Fruit fly (Drosophila melanogaster): ENCODE results near the gene Faf2.

Faf2 gene

DNA sequence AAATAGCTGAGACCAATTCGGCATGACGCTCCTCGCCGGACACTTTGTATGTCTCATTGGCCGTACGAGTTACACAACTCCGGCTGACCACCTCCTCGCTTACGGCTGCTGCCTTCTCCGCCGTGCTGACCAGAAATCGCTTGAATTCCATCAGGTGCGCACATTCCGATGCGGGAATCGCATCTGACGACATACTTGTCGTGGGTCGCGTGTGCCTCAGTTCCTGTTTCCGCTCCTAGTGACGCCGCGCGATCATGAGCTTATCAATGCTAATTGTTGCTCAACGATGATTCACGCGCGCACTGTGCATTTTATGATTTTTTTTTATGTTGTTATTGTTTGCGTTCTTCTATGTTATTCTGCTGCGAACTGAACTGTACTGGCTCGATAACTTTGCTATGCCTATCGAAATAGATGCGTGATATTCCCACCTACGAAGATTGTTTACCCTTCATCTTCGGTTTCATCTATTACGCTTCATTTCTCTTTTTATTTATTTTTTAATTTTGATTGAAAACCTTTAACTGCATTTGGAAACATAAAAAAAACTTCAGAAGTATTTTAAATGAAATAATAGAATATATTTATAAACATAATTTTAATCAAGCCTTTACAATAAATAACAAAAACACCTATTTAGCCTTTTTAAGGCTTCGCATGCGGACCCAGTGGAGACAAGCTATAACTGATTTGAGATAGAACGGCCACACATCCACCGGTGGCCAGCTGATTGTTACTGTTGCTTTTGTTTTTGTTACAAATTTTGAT is 5.6 kb downstream of the Faf2 start, which contains the start of the genes CG10376 and CG10343:
Gene CG10376, minus strand, starts transcription at position 385 of the 768 bp plus-strand sequence.
Gene CG10343, plus strand, starts transcription at position 753 of the 768 bp plus-strand sequence.
- TF ChIP-seq CG8301 (tag; optimal IDR thresholded peaks at IDR 0.05) (peak; percentile 73), Snoo (tag; optimal IDR thresholded peaks at IDR 0.05) (peak; percentile 81), CG14655 (GFP tag; optimal IDR thresholded peaks at IDR 0.05) (peak; percentile 89), Ets98B (GFP tag; IDR thresholded peaks at IDR 0.05) (peak; percentile 71; the same call in 1 of the 2 replicates), CG4496 (GFP tag; IDR thresholded peaks at IDR 0.05) (peak; percentile 78; the same call in 2 of the 3 replicates), CG34367 (tag; optimal IDR thresholded peaks at IDR 0.05) (peak; percentile 75), CG13204 (GFP tag; optimal IDR thresholded peaks at IDR 0.05) (no peak), Pif1A (GFP tag; optimal IDR thresholded peaks at IDR 0.05) (no peak), CG12605 (GFP tag; IDR thresholded peaks at IDR 0.05) (peak; percentile 54; the same call in 1 of the 2 replicates), gl (tag; optimal IDR thresholded peaks at IDR 0.05) (no peak), CG8159 (tag; optimal IDR thresholded peaks at IDR 0.05) (peak; percentile 91), D1 (tag; optimal IDR thresholded peaks at IDR 0.05) (no peak), CG10348 (GFP tag; IDR thresholded peaks at IDR 0.05) (peak; percentile 97), EcR (GFP tag; optimal IDR thresholded peaks at IDR 0.05) (peak; percentile 2), Pif1B (GFP tag; optimal IDR thresholded peaks at IDR 0.05) (no peak), fd96Ca (GFP tag; IDR thresholded peaks at IDR 0.05) (peak; percentile 60; the same call in 1 of the 3 replicates), rn (GFP tag; IDR thresholded peaks at IDR 0.05) (peak; percentile 69), CG17806 (tag; optimal IDR thresholded peaks at IDR 0.05) (peak; percentile 86), CG9948 (tag; optimal IDR thresholded peaks at IDR 0.05) (peak; percentile 89), CG15710 (tag; optimal IDR thresholded peaks at IDR 0.05) (peak; percentile 91), CG32121 (GFP tag; IDR thresholded peaks at IDR 0.05) (peak; percentile 80)

DNA sequence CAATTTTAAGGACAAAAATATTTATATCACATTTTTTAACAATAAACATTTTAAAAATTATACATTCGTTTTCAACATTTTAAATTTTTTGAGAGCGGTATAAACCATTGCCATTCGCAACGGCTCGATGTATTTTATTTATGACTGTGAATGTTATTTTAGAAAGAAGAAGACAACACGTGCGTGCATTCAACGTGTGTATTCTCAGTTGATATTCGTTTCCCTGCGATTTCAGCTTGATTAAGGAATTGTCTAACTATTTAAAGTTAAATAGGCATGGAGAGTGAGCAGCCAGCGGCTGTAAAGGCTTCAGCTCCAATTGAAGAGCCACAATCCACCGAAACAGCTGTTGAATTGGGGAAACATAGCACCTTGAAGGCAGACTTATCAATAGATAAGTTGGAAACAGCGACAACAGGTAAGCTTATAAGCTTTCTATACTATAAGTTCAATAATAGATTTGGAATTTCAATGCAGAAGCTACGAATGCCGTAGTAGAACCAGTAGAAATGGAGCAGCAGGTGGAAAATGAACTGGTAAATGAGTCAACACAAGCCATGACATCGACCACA is 9.8 kb downstream of the Faf2 start, which contains the start of gene CG10341:
Gene CG10341, plus strand, starts transcription at position 156 of the 572 bp plus-strand sequence.
- TF ChIP-seq CG12605 (GFP tag; IDR thresholded peaks at IDR 0.05): no peak
- no peak for TF ChIP-seq D1 (tag; optimal IDR thresholded peaks at IDR 0.05)
- TF ChIP-seq CG32121 (GFP tag; IDR thresholded peaks at IDR 0.05): no peak
- TF ChIP-seq Pif1B (GFP tag; optimal IDR thresholded peaks at IDR 0.05): no peak
- TF ChIP-seq Snoo (tag; optimal IDR thresholded peaks at IDR 0.05): no peak
- no peak for TF ChIP-seq fd96Ca (GFP tag; IDR thresholded peaks at IDR 0.05)
- no peak for TF ChIP-seq Pif1A (GFP tag; optimal IDR thresholded peaks at IDR 0.05)
- TF ChIP-seq rn (GFP tag; IDR thresholded peaks at IDR 0.05): no peak
- TF ChIP-seq CG13204 (GFP tag; optimal IDR thresholded peaks at IDR 0.05): no peak
- no peak for TF ChIP-seq CG10348 (GFP tag; IDR thresholded peaks at IDR 0.05)
- no peak for TF ChIP-seq CG17806 (tag; optimal IDR thresholded peaks at IDR 0.05)
- TF ChIP-seq CG15710 (tag; optimal IDR thresholded peaks at IDR 0.05): no peak

DNA sequence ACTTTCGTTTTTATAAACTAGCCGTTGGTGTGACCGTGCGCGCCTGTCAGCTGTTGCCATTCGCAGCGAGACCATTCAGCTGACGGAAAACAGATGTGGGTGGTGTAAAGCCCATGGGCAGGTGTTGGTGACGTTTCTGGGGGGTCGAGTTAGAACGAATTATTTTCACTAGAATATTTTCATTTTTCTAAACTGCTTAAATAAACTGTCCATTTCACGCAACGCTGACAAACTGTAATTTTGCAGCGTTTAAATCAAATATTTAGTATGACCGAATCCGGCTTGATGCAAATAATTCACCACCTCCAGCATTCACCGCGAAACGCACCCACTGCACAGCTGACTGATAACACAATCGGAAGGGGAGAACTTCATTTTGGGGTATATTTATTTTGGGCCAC is 13.1 kb downstream of the Faf2 start, which contains the start of the genes CG10383 and CG10338:
Gene CG10383, minus strand, starts transcription at position 199 of the 401 bp plus-strand sequence.
Gene CG10338, plus strand, starts transcription at position 261 of the 401 bp plus-strand sequence.
- TF ChIP-seq D1 (tag; optimal IDR thresholded peaks at IDR 0.05) (no peak), Pif1A (GFP tag; optimal IDR thresholded peaks at IDR 0.05) (no peak), CG4496 (GFP tag; IDR thresholded peaks at IDR 0.05) (peak; percentile 95), rn (GFP tag; IDR thresholded peaks at IDR 0.05) (peak; percentile 80), gl (tag; optimal IDR thresholded peaks at IDR 0.05) (peak; percentile 23), CG15710 (tag; optimal IDR thresholded peaks at IDR 0.05) (peak; percentile 61), Pif1B (GFP tag; optimal IDR thresholded peaks at IDR 0.05) (peak; percentile 80), CG34367 (tag; optimal IDR thresholded peaks at IDR 0.05) (peak; percentile 73), CG12605 (GFP tag; IDR thresholded peaks at IDR 0.05) (peak; percentile 75), CG9948 (tag; optimal IDR thresholded peaks at IDR 0.05) (peak; percentile 70), Snoo (tag; optimal IDR thresholded peaks at IDR 0.05) (peak; percentile 79), CG13204 (GFP tag; optimal IDR thresholded peaks at IDR 0.05) (no peak), CG17806 (tag; optimal IDR thresholded peaks at IDR 0.05) (peak; percentile 72), CG8301 (tag; optimal IDR thresholded peaks at IDR 0.05) (peak; percentile 77), CG14655 (GFP tag; optimal IDR thresholded peaks at IDR 0.05) (peak; percentile 72), CG8159 (tag; optimal IDR thresholded peaks at IDR 0.05) (peak; percentile 71), fd96Ca (GFP tag; IDR thresholded peaks at IDR 0.05) (peak; percentile 94), Ets98B (GFP tag; IDR thresholded peaks at IDR 0.05) (peak; percentile 94), CG10348 (GFP tag; IDR thresholded peaks at IDR 0.05) (peak; percentile 89), EcR (GFP tag; optimal IDR thresholded peaks at IDR 0.05) (peak; percentile 10), CG32121 (GFP tag; IDR thresholded peaks at IDR 0.05) (peak; percentile 87)

DNA sequence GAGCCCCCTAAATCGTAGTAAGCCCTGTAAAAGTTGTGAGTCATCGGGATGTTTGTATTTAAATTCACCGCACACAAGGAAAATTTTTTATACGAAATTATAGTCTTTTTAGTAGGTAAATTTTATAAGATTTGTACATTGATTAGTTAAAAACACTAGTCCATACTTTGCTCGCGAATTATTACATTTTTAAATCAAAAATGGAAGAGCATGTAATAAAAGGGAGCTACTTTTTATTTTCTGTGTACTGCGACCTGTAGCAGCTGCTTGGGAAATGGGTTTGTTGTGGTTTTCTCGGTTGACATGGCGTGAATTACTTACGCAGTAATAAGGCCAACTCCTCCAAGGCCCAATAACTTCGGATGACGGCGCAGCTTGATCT is 13.8 kb downstream of the Faf2 start:
- peak; percentile 10 for TF ChIP-seq CG14655 (GFP tag; optimal IDR thresholded peaks at IDR 0.05)
- no peak for TF ChIP-seq EcR (GFP tag; optimal IDR thresholded peaks at IDR 0.05)
- no peak for TF ChIP-seq CG10348 (GFP tag; IDR thresholded peaks at IDR 0.05)
- peak; percentile 74 for TF ChIP-seq CG4496 (GFP tag; IDR thresholded peaks at IDR 0.05)
- no peak for TF ChIP-seq D1 (tag; optimal IDR thresholded peaks at IDR 0.05)
- peak; percentile 39 for TF ChIP-seq Ets98B (GFP tag; IDR thresholded peaks at IDR 0.05)
- TF ChIP-seq CG17806 (tag; optimal IDR thresholded peaks at IDR 0.05): peak; percentile 46
- TF ChIP-seq CG8301 (tag; optimal IDR thresholded peaks at IDR 0.05): peak; percentile 30
- peak; percentile 48 for TF ChIP-seq CG15710 (tag; optimal IDR thresholded peaks at IDR 0.05)
- TF ChIP-seq fd96Ca (GFP tag; IDR thresholded peaks at IDR 0.05): peak; percentile 61; the same call in 1 of the 3 replicates
- no peak for TF ChIP-seq CG13204 (GFP tag; optimal IDR thresholded peaks at IDR 0.05)
- peak; percentile 37 for TF ChIP-seq CG9948 (tag; optimal IDR thresholded peaks at IDR 0.05)
- TF ChIP-seq CG12605 (GFP tag; IDR thresholded peaks at IDR 0.05): peak; percentile 54
- peak; percentile 14 for TF ChIP-seq CG8159 (tag; optimal IDR thresholded peaks at IDR 0.05)
- TF ChIP-seq CG34367 (tag; optimal IDR thresholded peaks at IDR 0.05): peak; percentile 19
- TF ChIP-seq Pif1B (GFP tag; optimal IDR thresholded peaks at IDR 0.05): peak; percentile 17
- TF ChIP-seq Pif1A (GFP tag; optimal IDR thresholded peaks at IDR 0.05): peak; percentile 57
- no peak for TF ChIP-seq rn (GFP tag; IDR thresholded peaks at IDR 0.05)
- 0 out of 2 replicates have a peak, but pooled peaks have one; percentile 10 for TF ChIP-seq CG32121 (GFP tag; IDR thresholded peaks at IDR 0.05)
- no peak for TF ChIP-seq Snoo (tag; optimal IDR thresholded peaks at IDR 0.05)
- no peak for TF ChIP-seq gl (tag; optimal IDR thresholded peaks at IDR 0.05)

Measured in whole organism, pupa.